Worm (Caenorhabditis elegans): ENCODE data around the gene F52E10.4.

- TF ChIP-seq ztf-11 (tag; optimal IDR thresholded peaks at IDR 0.05) (no peak), nhr-28 (tag; optimal IDR thresholded peaks at IDR 0.05) (no peak), blmp-1 (tag; optimal IDR thresholded peaks at IDR 0.05) (no peak), nhr-237 (tag; optimal IDR thresholded peaks at IDR 0.05) (no peak), sem-2 (GFP tag; optimal IDR thresholded peaks at IDR 0.05) (no peak), unc-62 (GFP tag; optimal IDR thresholded peaks at IDR 0.05) (no peak), pha-4 (tag; optimal IDR thresholded peaks at IDR 0.05) (no peak)
Measured at ce11 chrX:16306164-16306563, 13.3 kb upstream of the F52E10.4 start, which contains the start of gene twk-22.
